Fruit fly (Drosophila melanogaster): ENCODE measurements around the gene Rpt5.

Gene Rpt5

dm6 chr3R:23760219-23761018 lies 7.7 kb downstream of the Rpt5 start, which contains the start of gene SdhD (continued):
- peak; percentile 9 for TF ChIP-seq topi (GFP tag; optimal IDR thresholded peaks at IDR 0.05)
- TF ChIP-seq salr (GFP tag; optimal IDR thresholded peaks at IDR 0.05) = no peak
- no peak for TF ChIP-seq eg (GFP tag; IDR thresholded peaks at IDR 0.05)
- no peak for TF ChIP-seq CG34406 (GFP tag; optimal IDR thresholded peaks at IDR 0.05)
- no peak for TF ChIP-seq OdsH (GFP tag; optimal IDR thresholded peaks at IDR 0.05)
- no peak for TF ChIP-seq CG8319 (GFP tag; optimal IDR thresholded peaks at IDR 0.05)
- peak; percentile 47 for TF ChIP-seq vri (GFP tag; optimal IDR thresholded peaks at IDR 0.05)
- no peak for TF ChIP-seq fd85E (GFP tag; optimal IDR thresholded peaks at IDR 0.05)
- no peak for TF ChIP-seq Hr39 (GFP tag; optimal IDR thresholded peaks at IDR 0.05)
- peak; percentile 28 for TF ChIP-seq Hr4 (GFP tag; optimal IDR thresholded peaks at IDR 0.05)
- peak; percentile 75 for TF ChIP-seq Eip78C (GFP tag)
- TF ChIP-seq Sox102F (GFP tag; optimal IDR thresholded peaks at IDR 0.05) = peak; percentile 14
- TF ChIP-seq net (GFP tag; optimal IDR thresholded peaks at IDR 0.05) = no peak
- no peak for TF ChIP-seq Blimp-1 (GFP tag; optimal IDR thresholded peaks at IDR 0.05)
- TF ChIP-seq Eip75B (GFP tag; optimal IDR thresholded peaks at IDR 0.05) = no peak
- TF ChIP-seq Gug (GFP tag; IDR thresholded peaks at IDR 0.05) = no peak
- peak; percentile 23 for TF ChIP-seq achi (GFP tag; optimal IDR thresholded peaks at IDR 0.05)
- TF ChIP-seq Ets21C (GFP tag; optimal IDR thresholded peaks at IDR 0.05) = no peak

- TF ChIP-seq svp (GFP tag) (peak; percentile 33), fd85E (GFP tag; optimal IDR thresholded peaks at IDR 0.05) (no peak), Sox102F (GFP tag; optimal IDR thresholded peaks at IDR 0.05) (no peak), CG11294 (GFP tag; IDR thresholded peaks at IDR 0.05) (no peak), CG8632 (GFP tag; optimal IDR thresholded peaks at IDR 0.05) (no peak), vri (GFP tag; optimal IDR thresholded peaks at IDR 0.05) (peak; percentile 18), Lpt (GFP tag; optimal IDR thresholded peaks at IDR 0.05) (no peak), Sox14 (GFP tag; optimal IDR thresholded peaks at IDR 0.05) (no peak), CG6163 (GFP tag; IDR thresholded peaks at IDR 0.05) (peak; percentile 24; the same call in 2 of the 3 replicates), pdm3 (GFP tag; optimal IDR thresholded peaks at IDR 0.05) (no peak), CG11762 (GFP tag; optimal IDR thresholded peaks at IDR 0.05; ENCODE audit: insufficient read depth) (no peak), CG3919 (GFP tag; optimal IDR thresholded peaks at IDR 0.05) (peak; percentile 17)
Observed at dm6 chr3R:23763015-23763414, 10.3 kb downstream of the Rpt5 start, which contains the start of gene udt. udt (minus strand) TSS chr3R:23763263.

- TF ChIP-seq CG6276 (GFP tag; optimal IDR thresholded peaks at IDR 0.05) (peak; percentile 71), fd85E (GFP tag; optimal IDR thresholded peaks at IDR 0.05) (no peak), CG10631 (GFP tag; optimal IDR thresholded peaks at IDR 0.05) (peak; percentile 28), dac (GFP tag; optimal IDR thresholded peaks at IDR 0.05) (no peak), CG1621 (tag; optimal IDR thresholded peaks at IDR 0.05) (peak; percentile 29), Smox (GFP tag; optimal IDR thresholded peaks at IDR 0.05) (peak; percentile 22), ss (GFP tag; optimal IDR thresholded peaks at IDR 0.05) (peak; percentile 81 to 82), topi (GFP tag; optimal IDR thresholded peaks at IDR 0.05) (no peak), net (GFP tag; optimal IDR thresholded peaks at IDR 0.05) (peak; percentile 64), acj6 (GFP tag; optimal IDR thresholded peaks at IDR 0.05) (no peak), CG8119 (GFP tag; IDR thresholded peaks at IDR 0.05) (peak; percentile 44; the same call in 1 of the 3 replicates), CG32006 (GFP tag; optimal IDR thresholded peaks at IDR 0.05) (peak; percentile 54), Ets96B (tag; optimal IDR thresholded peaks at IDR 0.05) (peak; percentile 54), Hr4 (GFP tag; optimal IDR thresholded peaks at IDR 0.05) (peak; percentile 31), dsx (GFP tag; optimal IDR thresholded peaks at IDR 0.05; ENCODE audit: poor library complexity, severe bottlenecking) (peak; percentile 43), esn (GFP tag; optimal IDR thresholded peaks at IDR 0.05) (peak; percentile 31), CG8632 (GFP tag; optimal IDR thresholded peaks at IDR 0.05) (no peak), CG11902 (GFP tag; optimal IDR thresholded peaks at IDR 0.05) (no peak), pdm3 (GFP tag; optimal IDR thresholded peaks at IDR 0.05) (no peak), CG4318 (GFP tag; optimal IDR thresholded peaks at IDR 0.05) (no peak), svp (GFP tag) (peak; percentile 98), fkh (GFP tag; optimal IDR thresholded peaks at IDR 0.05) (no peak), CG3032 (tag; optimal IDR thresholded peaks at IDR 0.05) (peak; percentile 62), CG3919 (GFP tag; optimal IDR thresholded peaks at IDR 0.05) (peak; percentile 9), CG8319 (GFP tag; optimal IDR thresholded peaks at IDR 0.05) (no peak), CG15336 (GFP tag; IDR thresholded peaks at IDR 0.05) (peak; percentile 80), CG34406 (GFP tag; optimal IDR thresholded peaks at IDR 0.05) (peak; percentile 33), Sox15 (GFP tag; optimal IDR thresholded peaks at IDR 0.05) (no peak)
Observed at dm6 chr3R:23763622-23764273, 11.1 kb downstream of the Rpt5 start, which contains the start of gene Lsd-1. Lsd-1 (plus strand) TSS chr3R:23763857.

Data from whole organism, prepupa.